Worm (Caenorhabditis elegans) whole organism, L2 larva: ENCODE results near the gene gex-4.

Experiments used
- dmd-4 ChIP-seq: sonication (generic microtip); optimal IDR thresholded peaks from 2 replicates; lab custom pipeline; 2017; ENCODE audit warnings: missing biosample characterization, missing genetic modification characterization
- lsy-2 ChIP-seq, 2 experiments: fragments of 150-350 bp in 1 of 2; sonication (generic microtip) in 1 of 2; optimal IDR thresholded peaks; 2 replicates each; lab custom pipeline; 2014 to 2017; ENCODE audit warnings: missing biosample characterization in 2 of 2, missing genetic modification characterization in 2 of 2
- mab-5 ChIP-seq: fragments of 150-350 bp; optimal IDR thresholded peaks from 2 replicates; lab custom pipeline; 2014; ENCODE audit warnings: missing biosample characterization, missing genetic modification characterization
- mdl-1 ChIP-seq, 2 experiments: fragments of 150-350 bp in 1 of 2; sonication (generic microtip) in 1 of 2; optimal IDR thresholded peaks; 2 replicates each; lab custom pipeline; 2017; ENCODE audit warnings: missing biosample characterization in 2 of 2, missing genetic modification characterization in 2 of 2
- nhr-23 ChIP-seq: fragments of 150-350 bp; optimal IDR thresholded peaks from 2 replicates; lab custom pipeline; 2014; ENCODE audit warnings: missing biosample characterization, missing genetic modification reagents, missing genetic modification characterization
- nhr-237 ChIP-seq: fragments of 150-350 bp; optimal IDR thresholded peaks from 2 replicates; lab custom pipeline; 2014; ENCODE audit warnings: missing biosample characterization, missing genetic modification characterization
- nhr-6 ChIP-seq: fragments of 150-350 bp; optimal IDR thresholded peaks from 2 replicates; lab custom pipeline; 2014; ENCODE audit warnings: missing biosample characterization, missing genetic modification characterization
- nhr-77 ChIP-seq: fragments of 150-350 bp; optimal IDR thresholded peaks from 2 replicates; lab custom pipeline; 2014; ENCODE audit warnings: missing biosample characterization, missing genetic modification characterization
- snpc-4 ChIP-seq: fragments of 150-350 bp; optimal IDR thresholded peaks from 2 replicates; lab custom pipeline; 2014; ENCODE audit warnings: missing biosample characterization, missing genetic modification characterization

DNA sequence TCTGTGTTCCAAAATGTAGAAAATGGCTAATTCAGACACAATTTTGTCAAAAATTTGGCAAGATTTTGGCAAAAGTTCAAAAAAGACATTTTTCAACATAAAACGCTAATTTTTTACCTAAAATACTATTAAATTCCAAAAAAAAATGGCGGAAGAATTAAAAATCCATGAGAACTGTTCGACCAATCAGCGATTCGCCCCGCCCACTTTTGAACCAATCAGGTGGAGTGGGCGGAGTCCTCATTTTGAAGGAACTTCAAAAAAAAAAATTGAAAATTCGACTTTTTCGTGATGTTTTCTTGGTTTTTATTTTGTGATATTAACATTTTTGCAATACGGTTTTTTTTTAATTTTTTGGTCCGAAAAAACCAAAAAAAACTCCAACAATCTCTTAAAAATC, 9.5 kb upstream of the gex-4 start:
- TF ChIP-seq nhr-77 (tag; lab: Kevin White, UChicago) (no peak), mdl-1 (tag; optimal IDR thresholded peaks at IDR 0.05; lab: Kevin White, UChicago) (no peak), snpc-4 (tag; lab: Kevin White, UChicago) (no peak), mab-5 (tag; lab: Kevin White, UChicago) (no peak), nhr-23 (tag; lab: Kevin White, UChicago) (no peak), nhr-6 (tag; lab: Kevin White, UChicago) (no peak), dmd-4 (tag; lab: Kevin White, UChicago) (no peak), lsy-2 (tag; optimal IDR thresholded peaks at IDR 0.05; lab: Kevin White, UChicago) (no peak), nhr-237 (tag; lab: Kevin White, UChicago) (no peak)
